Fruit fly (Drosophila melanogaster) whole organism, pupa: ENCODE data around the gene capu.

Experiments used
- CG10348 ChIP-seq: fragments of 200-800 bp; sonication (Bioruptor generic); IDR thresholded peaks from 2 replicates; pipeline ENCODE4 v1.3.6; 2022; ENCODE audit warnings: missing biosample characterization, missing genetic modification characterization
- CG12605 ChIP-seq: fragments of 200-800 bp; sonication (Bioruptor generic); IDR thresholded peaks from 2 replicates; pipeline ENCODE4 v1.3.6; 2022; ENCODE audit warnings: missing biosample characterization, missing genetic modification characterization
- CG13204 ChIP-seq: fragments of 200-800 bp; sonication (Bioruptor generic); optimal IDR thresholded peaks from 2 replicates; lab custom pipeline; 2018; ENCODE audit warnings: missing biosample characterization, mild to moderate bottlenecking, missing genetic modification characterization, moderate library complexity
- CG14655 ChIP-seq: fragments of 200-800 bp; sonication (Bioruptor generic); optimal IDR thresholded peaks from 3 replicates; lab custom pipeline; 2017; ENCODE audit warnings: mild to moderate bottlenecking, missing biosample characterization, missing genetic modification reagents, missing genetic modification characterization
- CG15710 ChIP-seq: fragments of 200-800 bp; sonication (Bioruptor generic); optimal IDR thresholded peaks from 2 replicates; lab custom pipeline; 2018; ENCODE audit warnings: missing biosample characterization, mild to moderate bottlenecking, missing genetic modification characterization, moderate library complexity
- CG17806 ChIP-seq: fragments of 200-800 bp; sonication (Bioruptor generic); optimal IDR thresholded peaks from 2 replicates; lab custom pipeline; 2018; ENCODE audit warnings: missing biosample characterization, mild to moderate bottlenecking, missing genetic modification characterization, moderate library complexity
- CG32121 ChIP-seq: fragments of 200-800 bp; sonication (Bioruptor generic); IDR thresholded peaks from 2 replicates; pipeline ENCODE4 v1.3.6; 2022; ENCODE audit warnings: missing biosample characterization, missing genetic modification characterization
- CG34367 ChIP-seq: fragments of 200-800 bp; sonication (Bioruptor generic); optimal IDR thresholded peaks from 2 replicates; lab custom pipeline; 2018; ENCODE audit warnings: missing biosample characterization, mild to moderate bottlenecking, missing genetic modification characterization
- CG4496 ChIP-seq: fragments of 200-800 bp; sonication (Bioruptor generic); IDR thresholded peaks from 3 replicates; pipeline ENCODE4 v1.3.6; 2022; ENCODE audit warnings: missing biosample characterization, missing genetic modification characterization
- CG8159 ChIP-seq: fragments of 200-800 bp; sonication (Bioruptor generic); optimal IDR thresholded peaks from 3 replicates; lab custom pipeline; 2018; ENCODE audit warnings: missing biosample characterization, mild to moderate bottlenecking, missing genetic modification characterization, moderate library complexity
- CG8301 ChIP-seq: fragments of 200-800 bp; sonication (Bioruptor generic); optimal IDR thresholded peaks from 2 replicates; lab custom pipeline; 2018; ENCODE audit warnings: missing biosample characterization, mild to moderate bottlenecking, missing genetic modification characterization
- CG9948 ChIP-seq: fragments of 200-800 bp; sonication (Bioruptor generic); optimal IDR thresholded peaks from 2 replicates; lab custom pipeline; 2018; ENCODE audit warnings: missing biosample characterization, mild to moderate bottlenecking, missing genetic modification characterization, moderate library complexity
- D1 ChIP-seq: fragments of 200-800 bp; sonication (Bioruptor generic); optimal IDR thresholded peaks from 2 replicates; lab custom pipeline; 2018; ENCODE audit warnings: missing biosample characterization, mild to moderate bottlenecking, missing genetic modification characterization, moderate library complexity
- EcR ChIP-seq: fragments of 200-800 bp; sonication (Bioruptor generic); optimal IDR thresholded peaks from 3 replicates; lab custom pipeline; 2019; ENCODE audit warnings: missing biosample characterization, missing genetic modification characterization, mild to moderate bottlenecking, moderate library complexity, missing genetic modification reagents
- Ets98B ChIP-seq: fragments of 200-800 bp; sonication (Bioruptor generic); IDR thresholded peaks from 2 replicates; pipeline ENCODE4 v1.3.6; 2022; ENCODE audit warnings: missing biosample characterization, missing genetic modification characterization
- Pif1A ChIP-seq: fragments of 200-800 bp; sonication (Bioruptor generic); optimal IDR thresholded peaks from 3 replicates; lab custom pipeline; 2016; ENCODE audit warnings: missing biosample characterization, missing genetic modification characterization
- Pif1B ChIP-seq: fragments of 200-800 bp; sonication (Bioruptor generic); optimal IDR thresholded peaks from 3 replicates; lab custom pipeline; 2016; ENCODE audit warnings: missing biosample characterization, missing genetic modification characterization
- Snoo ChIP-seq: fragments of 200-800 bp; sonication (Bioruptor generic); optimal IDR thresholded peaks from 3 replicates; lab custom pipeline; 2017; ENCODE audit warnings: missing biosample characterization, mild to moderate bottlenecking, missing genetic modification characterization, inconsistent platforms
- fd96Ca ChIP-seq: fragments of 200-800 bp; sonication (Bioruptor generic); IDR thresholded peaks from 3 replicates; pipeline ENCODE4 v1.3.6; 2022; ENCODE audit warnings: missing biosample characterization, missing genetic modification characterization
- gl ChIP-seq: fragments of 200-800 bp; sonication (Bioruptor generic); optimal IDR thresholded peaks from 2 replicates; lab custom pipeline; 2018; ENCODE audit warnings: missing biosample characterization, mild to moderate bottlenecking, missing genetic modification characterization
- rn ChIP-seq: fragments of 200-800 bp; sonication (Bioruptor generic); IDR thresholded peaks from 2 replicates; pipeline ENCODE4 v1.3.6; 2022; ENCODE audit warnings: missing biosample characterization, missing genetic modification characterization

capu gene

dm6 chr2L:3831694-3832093 is 71.0 kb downstream of the capu start:
- TF ChIP-seq CG4496 (GFP tag; lab: Robert Waterston, UW): no peak
- TF ChIP-seq D1 (tag; lab: Kevin White, UChicago): no peak
- TF ChIP-seq CG13204: no peak
- TF ChIP-seq Pif1A (GFP tag; lab: Kevin White, UChicago): no peak
- no peak for TF ChIP-seq Ets98B (GFP tag; lab: Robert Waterston, UW)
- TF ChIP-seq CG15710 (tag; lab: Kevin White, UChicago): no peak
- TF ChIP-seq CG10348: no peak
- TF ChIP-seq CG8159 (tag; lab: Kevin White, UChicago): no peak
- TF ChIP-seq, all 21 proteins: peak for 0

dm6 chr2L:3829220-3829619 is 73.4 kb downstream of the capu start:
- TF ChIP-seq CG32121 (GFP tag; lab: Robert Waterston, UW) (no peak), Pif1A (GFP tag; lab: Kevin White, UChicago) (no peak), CG15710 (tag; lab: Kevin White, UChicago) (no peak), CG17806 (tag; lab: Kevin White, UChicago) (no peak), CG14655 (no peak)

dm6 chr2L:3827406-3828133 is 75.1 kb downstream of the capu start:
- TF ChIP-seq CG9948: no peak
- TF ChIP-seq CG4496 (GFP tag; lab: Robert Waterston, UW): no peak
- TF ChIP-seq CG8159 (tag; lab: Kevin White, UChicago): no peak
- TF ChIP-seq CG34367: no peak
- no peak for TF ChIP-seq gl
- TF ChIP-seq Pif1A (GFP tag; lab: Kevin White, UChicago): no peak
- TF ChIP-seq CG32121 (GFP tag; lab: Robert Waterston, UW): no peak
- TF ChIP-seq Ets98B (GFP tag; lab: Robert Waterston, UW): no peak
- no peak for TF ChIP-seq CG12605 (GFP tag; lab: Robert Waterston, UW)
- no peak for TF ChIP-seq fd96Ca
- TF ChIP-seq CG15710 (tag; lab: Kevin White, UChicago): no peak
- no peak for TF ChIP-seq EcR (GFP tag; lab: Kevin White, UChicago)
- no peak for TF ChIP-seq rn (GFP tag; lab: Robert Waterston, UW)
- no peak for TF ChIP-seq Snoo
- TF ChIP-seq D1 (tag; lab: Kevin White, UChicago): no peak
- TF ChIP-seq Pif1B (GFP tag; lab: Kevin White, UChicago): no peak

- TF ChIP-seq EcR (GFP tag; lab: Kevin White, UChicago) (no peak), CG12605 (GFP tag; lab: Robert Waterston, UW) (no peak), CG15710 (tag; lab: Kevin White, UChicago) (no peak), Snoo (no peak), fd96Ca (no peak), CG34367 (no peak), rn (GFP tag; lab: Robert Waterston, UW) (no peak), Ets98B (GFP tag; lab: Robert Waterston, UW) (no peak), CG4496 (GFP tag; lab: Robert Waterston, UW) (no peak), CG8159 (tag; lab: Kevin White, UChicago) (no peak), CG13204 (no peak), CG32121 (GFP tag; lab: Robert Waterston, UW) (no peak), gl (no peak), Pif1B (GFP tag; lab: Kevin White, UChicago) (no peak), CG9948 (no peak)
These were observed 77.2 kb downstream of the capu start, which contains the start of gene slp1 for dm6 chr2L:3825413-3825812. Gene slp1 (plus strand): TSS chr2L:3825675.

- TF ChIP-seq CG8159 (tag; lab: Kevin White, UChicago) (no peak), Snoo (no peak), CG13204 (no peak), CG9948 (no peak), CG32121 (GFP tag; lab: Robert Waterston, UW) (no peak), D1 (tag; lab: Kevin White, UChicago) (no peak), Ets98B (GFP tag; lab: Robert Waterston, UW) (no peak), Pif1A (GFP tag; lab: Kevin White, UChicago) (no peak), gl (no peak), CG10348 (no peak), fd96Ca (no peak), CG8301 (tag; lab: Kevin White, UChicago) (no peak), EcR (GFP tag; lab: Kevin White, UChicago) (no peak), CG17806 (tag; lab: Kevin White, UChicago) (no peak), CG4496 (GFP tag; lab: Robert Waterston, UW) (no peak), CG12605 (GFP tag; lab: Robert Waterston, UW) (no peak), CG15710 (tag; lab: Kevin White, UChicago) (no peak), CG14655 (no peak), rn (GFP tag; lab: Robert Waterston, UW) (no peak), Pif1B (GFP tag; lab: Kevin White, UChicago) (no peak)
These were observed 78.8 kb downstream of the capu start for dm6 chr2L:3823835-3824234.
